Worm (Caenorhabditis elegans) whole organism, L2 larva: ENCODE data around the gene pqn-75.
A peak's percentile ranks its signal among the peaks of the same experiment; 100 is the strongest.

Experiments
- C34F6.9 ChIP-seq: fragments of 150-350 bp; optimal IDR thresholded peaks from 2 replicates; lab custom pipeline; 2014; ENCODE audit warnings: missing biosample characterization, missing genetic modification characterization
- Y55F3AM.14 ChIP-seq: fragments of 200-800 bp; sonication (Bioruptor generic); optimal IDR thresholded peaks from 2 replicates; lab custom pipeline; 2018; ENCODE audit warnings: mild to moderate bottlenecking, missing genetic modification characterization, missing compliant biosample characterization
- ZK546.5 ChIP-seq: sonication (generic microtip); optimal IDR thresholded peaks from 2 replicates; lab custom pipeline; 2017; ENCODE audit warnings: missing biosample characterization, missing genetic modification characterization
- aly-2 ChIP-seq: fragments of 150-350 bp; optimal IDR thresholded peaks from 2 replicates; lab custom pipeline; 2014; ENCODE audit warnings: missing biosample characterization, missing genetic modification characterization
- ceh-16 ChIP-seq: fragments of 150-350 bp; optimal IDR thresholded peaks from 2 replicates; lab custom pipeline; 2014; ENCODE audit warnings: missing biosample characterization, missing genetic modification characterization
- ceh-82 ChIP-seq: fragments of 150-350 bp; optimal IDR thresholded peaks from 2 replicates; lab custom pipeline; 2014; ENCODE audit warnings: missing biosample characterization, missing genetic modification characterization
- crh-2 ChIP-seq: sonication (generic microtip); optimal IDR thresholded peaks from 2 replicates; lab custom pipeline; 2017; ENCODE audit warnings: missing biosample characterization, missing genetic modification characterization
- dmd-4 ChIP-seq: sonication (generic microtip); optimal IDR thresholded peaks from 2 replicates; lab custom pipeline; 2017; ENCODE audit warnings: missing biosample characterization, missing genetic modification characterization
- egl-27 ChIP-seq: sonication (generic microtip); optimal IDR thresholded peaks from 3 replicates; lab custom pipeline; 2017; ENCODE audit warnings: missing biosample characterization, missing genetic modification reagents, missing genetic modification characterization
- elt-3 ChIP-seq: sonication (generic microtip); optimal IDR thresholded peaks from 2 replicates; lab custom pipeline; 2017; ENCODE audit warnings: missing biosample characterization, missing genetic modification characterization
- fos-1 ChIP-seq: fragments of 150-350 bp; optimal IDR thresholded peaks from 2 replicates; lab custom pipeline; 2014; ENCODE audit warnings: missing biosample characterization, missing genetic modification characterization
- lin-11 ChIP-seq: fragments of 150-350 bp; sonication (generic microtip); optimal IDR thresholded peaks from 2 replicates; lab custom pipeline; 2014; ENCODE audit warnings: missing biosample characterization, missing genetic modification characterization, inconsistent platforms, mixed read lengths
- lin-13 ChIP-seq: fragments of 150-350 bp; optimal IDR thresholded peaks from 2 replicates; lab custom pipeline; 2014; ENCODE audit warnings: missing biosample characterization, missing genetic modification reagents, missing genetic modification characterization
- lsy-2 ChIP-seq, 2 experiments: fragments of 150-350 bp in 1 of 2; sonication (generic microtip) in 1 of 2; optimal IDR thresholded peaks; 2 replicates each; lab custom pipeline; 2014 to 2017; ENCODE audit warnings: missing biosample characterization in 2 of 2, missing genetic modification characterization in 2 of 2
- nhr-10 ChIP-seq: sonication (generic microtip); optimal IDR thresholded peaks from 2 replicates; lab custom pipeline; 2017; ENCODE audit warnings: missing biosample characterization, missing genetic modification characterization
- nhr-11 ChIP-seq: fragments of 150-350 bp; optimal IDR thresholded peaks from 2 replicates; lab custom pipeline; 2014; ENCODE audit warnings: missing biosample characterization, missing genetic modification characterization
- nhr-129 ChIP-seq: fragments of 150-350 bp; optimal IDR thresholded peaks from 2 replicates; lab custom pipeline; 2014; ENCODE audit warnings: missing biosample characterization, missing genetic modification characterization
- nhr-21 ChIP-seq: fragments of 150-350 bp; optimal IDR thresholded peaks from 2 replicates; lab custom pipeline; 2014; ENCODE audit warnings: missing biosample characterization, missing genetic modification characterization
- nhr-23 ChIP-seq: fragments of 150-350 bp; optimal IDR thresholded peaks from 2 replicates; lab custom pipeline; 2014; ENCODE audit warnings: missing biosample characterization, missing genetic modification reagents, missing genetic modification characterization
- nhr-25 ChIP-seq: fragments of 150-350 bp; sonication (generic microtip); optimal IDR thresholded peaks from 3 replicates; lab custom pipeline; 2014; ENCODE audit warnings: missing biosample characterization, missing genetic modification characterization
- nhr-77 ChIP-seq: fragments of 150-350 bp; optimal IDR thresholded peaks from 2 replicates; lab custom pipeline; 2014; ENCODE audit warnings: missing biosample characterization, missing genetic modification characterization
- peb-1 ChIP-seq: fragments of 150-350 bp; optimal IDR thresholded peaks from 2 replicates; lab custom pipeline; 2014; ENCODE audit warnings: missing biosample characterization, missing genetic modification characterization
- sma-9 ChIP-seq, 2 experiments: fragments of 150-350 bp in 1 of 2; sonication (generic microtip) in 1 of 2; optimal IDR thresholded peaks; 2 replicates each; lab custom pipeline; 2014 to 2016; ENCODE audit warnings: missing genetic modification characterization in 2 of 2, mild to moderate bottlenecking in 1 of 2, missing biosample characterization in 1 of 2, missing compliant biosample characterization in 1 of 2, missing genetic modification reagents in 1 of 2, moderate library complexity in 1 of 2
- snpc-4 ChIP-seq: fragments of 150-350 bp; optimal IDR thresholded peaks from 2 replicates; lab custom pipeline; 2014; ENCODE audit warnings: missing biosample characterization, missing genetic modification characterization
- unc-39 ChIP-seq: fragments of 150-350 bp; optimal IDR thresholded peaks from 2 replicates; lab custom pipeline; 2014; ENCODE audit warnings: missing biosample characterization, missing genetic modification characterization
- unc-55 ChIP-seq: fragments of 150-350 bp; sonication (generic microtip); optimal IDR thresholded peaks from 3 replicates; lab custom pipeline; 2014; ENCODE audit warnings: missing biosample characterization, missing genetic modification reagents, missing genetic modification characterization
- zag-1 ChIP-seq: fragments of 150-350 bp; optimal IDR thresholded peaks from 2 replicates; lab custom pipeline; 2014; ENCODE audit warnings: missing biosample characterization, missing genetic modification characterization
- ztf-1 ChIP-seq: fragments of 200-800 bp; sonication (Bioruptor generic); conservative IDR thresholded peaks from 2 replicates; pipeline ENCODE4 v1.3.6; 2022; ENCODE audit warnings: missing genetic modification characterization, missing compliant biosample characterization
- ztf-4 ChIP-seq: fragments of 150-350 bp; optimal IDR thresholded peaks from 2 replicates; lab custom pipeline; 2014; ENCODE audit warnings: missing biosample characterization, missing genetic modification characterization

The pqn-75 gene

ce11 chrIV:4094364-4094763 is 22.2 kb downstream of the pqn-75 start:
- TF ChIP-seq unc-55 (peak; percentile 0), lin-11 (tag; lab: Kevin White, UChicago) (no peak)

- TF ChIP-seq fos-1 (tag; lab: Kevin White, UChicago), result no peak
- TF ChIP-seq nhr-129 (tag; lab: Kevin White, UChicago), result peak; percentile 26
- no peak for TF ChIP-seq ZK546.5 (tag; lab: Kevin White, UChicago)
- TF ChIP-seq unc-39 (tag; lab: Kevin White, UChicago), result no peak
- TF ChIP-seq, all 48 proteins: peak for 1
These were observed 24.8 kb downstream of the pqn-75 start for ce11 chrIV:4096940-4097339.

DNA sequence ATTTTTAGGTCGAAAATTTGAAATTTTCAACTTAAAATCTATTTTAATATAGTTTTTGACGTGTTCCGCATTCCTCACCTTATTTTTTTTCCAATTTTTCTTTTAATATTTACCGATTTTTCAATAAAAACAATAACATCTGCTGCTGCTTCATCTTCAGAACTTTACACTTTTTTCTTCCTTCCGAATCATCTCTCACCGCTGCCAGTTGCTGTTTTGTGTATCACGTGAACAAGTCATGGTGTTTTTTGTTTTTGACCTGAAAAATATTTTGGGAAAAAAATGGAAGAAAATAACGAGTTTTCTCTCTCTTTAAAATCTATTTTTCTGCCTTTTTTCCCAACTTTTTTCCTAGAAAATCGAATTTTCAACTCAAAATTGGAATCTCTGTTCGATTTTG is 27.6 kb downstream of the pqn-75 start:
- TF ChIP-seq nhr-129 (tag; lab: Kevin White, UChicago) (peak; percentile 10), snpc-4 (tag; lab: Kevin White, UChicago) (no peak), lsy-2 (tag; optimal IDR thresholded peaks at IDR 0.05; lab: Kevin White, UChicago) (peak in 1 of 2 experiments; percentile 13)

DNA sequence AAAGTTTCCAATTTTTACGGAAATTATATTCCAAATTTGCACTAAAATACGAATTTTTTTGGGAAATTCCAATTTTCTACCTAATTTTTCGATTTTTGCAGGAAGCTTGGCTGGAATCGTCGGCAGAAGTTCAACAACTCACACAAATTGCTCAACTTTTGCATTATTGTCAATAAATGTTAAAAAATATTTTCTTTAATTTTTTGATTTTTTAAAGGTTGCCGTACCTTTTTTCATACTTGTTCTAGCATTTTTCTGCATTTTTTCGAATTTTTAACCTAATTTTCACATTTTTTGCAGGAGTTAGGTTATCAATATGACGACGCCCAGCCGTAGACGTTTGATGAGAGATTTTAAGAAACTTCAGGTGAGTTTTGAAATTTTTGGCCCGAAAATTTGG is 30.6 kb downstream of the pqn-75 start, which contains the start of gene ubc-1:
TSS of gene ubc-1 (plus strand) at position 301 of the 400 bp plus-strand sequence.
- no peak for TF ChIP-seq nhr-23
- TF ChIP-seq ztf-1 (GFP tag; lab: Robert Waterston, UW), result no peak
- no peak for TF ChIP-seq zag-1 (tag; lab: Kevin White, UChicago)
- no peak for TF ChIP-seq peb-1 (tag; lab: Kevin White, UChicago)
- no peak for TF ChIP-seq dmd-4 (tag; lab: Kevin White, UChicago)
- no peak for TF ChIP-seq lin-11 (tag; lab: Kevin White, UChicago)

ce11 chrIV:4108767-4109166 is 36.6 kb downstream of the pqn-75 start, which contains the start of gene C35B1.7:
C35B1.7 (plus strand) TSS chrIV:4109067.
- TF ChIP-seq ztf-4 (tag; lab: Kevin White, UChicago) (no peak), fos-1 (tag; lab: Kevin White, UChicago) (no peak), unc-55 (no peak), ceh-16 (tag; lab: Kevin White, UChicago) (no peak), elt-3 (no peak), aly-2 (tag; lab: Kevin White, UChicago) (no peak)

DNA sequence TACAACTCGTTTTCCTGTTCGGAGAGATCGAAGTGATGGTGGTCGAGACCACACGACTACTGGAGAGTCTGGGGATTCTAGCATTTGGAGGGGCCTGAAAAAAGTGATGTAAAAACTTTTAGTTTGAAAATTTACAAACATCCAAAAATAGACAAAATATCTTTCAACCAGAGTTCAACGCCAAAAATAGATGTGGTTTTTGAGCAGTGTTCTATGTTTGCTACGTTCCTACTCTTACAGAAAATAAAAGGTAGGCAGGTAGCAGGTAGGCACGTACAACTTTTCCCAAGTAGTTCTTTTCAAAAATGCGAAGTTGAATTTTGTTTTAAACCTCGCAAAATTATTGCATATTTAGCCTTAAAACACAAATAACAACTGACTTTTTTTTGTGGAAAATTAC is 40.3 kb downstream of the pqn-75 start, which contains the start of gene F49F1.14:
TSS of gene F49F1.14 (minus strand) at position 101 of the 400 bp plus-strand sequence.
- TF ChIP-seq egl-27 (tag; lab: Kevin White, UChicago), result no peak
- no peak for TF ChIP-seq ztf-1 (GFP tag; lab: Robert Waterston, UW)
- TF ChIP-seq C34F6.9 (tag; lab: Kevin White, UChicago), result no peak
- TF ChIP-seq dmd-4 (tag; lab: Kevin White, UChicago), result no peak
- no peak for TF ChIP-seq ceh-82 (tag; lab: Kevin White, UChicago)
- TF ChIP-seq fos-1 (tag; lab: Kevin White, UChicago), result no peak
- TF ChIP-seq aly-2 (tag; lab: Kevin White, UChicago), result no peak
- TF ChIP-seq ceh-16 (tag; lab: Kevin White, UChicago), result no peak
- no peak for TF ChIP-seq Y55F3AM.14
- no peak for TF ChIP-seq zag-1 (tag; lab: Kevin White, UChicago)
- no peak for TF ChIP-seq nhr-21 (tag; lab: Kevin White, UChicago)

DNA sequence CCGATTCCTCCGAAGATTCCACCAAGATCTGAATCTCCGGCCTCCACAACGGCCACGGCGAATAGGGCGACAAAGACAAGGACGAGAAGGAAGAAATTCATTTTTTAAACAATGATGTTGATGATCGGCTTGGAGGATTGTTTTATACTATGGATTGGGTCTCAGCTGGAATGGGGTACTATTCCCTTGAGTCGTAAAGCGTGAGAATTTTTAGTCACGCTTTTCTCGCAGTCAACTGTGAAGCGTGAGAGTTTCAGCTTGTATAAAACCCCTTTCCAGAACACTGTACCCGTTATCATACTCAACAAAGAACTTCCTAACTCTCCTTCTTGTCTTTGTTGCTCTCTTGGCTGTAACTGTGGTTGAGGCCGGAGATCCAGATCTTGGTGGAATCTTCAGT is 42.4 kb downstream of the pqn-75 start, which contains the start of gene F49F1.15:
TSS of gene F49F1.15 (minus strand) at position 101 of the 400 bp plus-strand sequence.
- no peak for TF ChIP-seq Y55F3AM.14
- TF ChIP-seq elt-3, result no peak
- TF ChIP-seq nhr-25 (tag; lab: Kevin White, UChicago), result no peak
- no peak for TF ChIP-seq crh-2
- no peak for TF ChIP-seq sma-9 (GFP tag; optimal IDR thresholded peaks at IDR 0.05; lab: Kevin White, UChicago)
- no peak for TF ChIP-seq sma-9 (tag; optimal IDR thresholded peaks at IDR 0.05; lab: Kevin White, UChicago)
- TF ChIP-seq nhr-11 (tag; lab: Kevin White, UChicago), result no peak
- TF ChIP-seq nhr-77 (tag; lab: Kevin White, UChicago), result no peak
- no peak for TF ChIP-seq nhr-10 (tag; lab: Kevin White, UChicago)
- TF ChIP-seq egl-27 (tag; lab: Kevin White, UChicago), result no peak
- no peak for TF ChIP-seq lin-13 (GFP tag; lab: Kevin White, UChicago)
- TF ChIP-seq nhr-21 (tag; lab: Kevin White, UChicago), result no peak
